Fruit fly (Drosophila melanogaster) whole organism, pupa: ENCODE data around the gene CG2889.

Source experiments
- CG12605 ChIP-seq: fragments of 200-800 bp; sonication (Bioruptor generic); IDR thresholded peaks from 2 replicates; pipeline ENCODE4 v1.3.6; 2022; ENCODE audit warnings: missing biosample characterization, missing genetic modification characterization
- CG4496 ChIP-seq: fragments of 200-800 bp; sonication (Bioruptor generic); IDR thresholded peaks from 3 replicates; pipeline ENCODE4 v1.3.6; 2022; ENCODE audit warnings: missing biosample characterization, missing genetic modification characterization
- CG8159 ChIP-seq: fragments of 200-800 bp; sonication (Bioruptor generic); optimal IDR thresholded peaks from 3 replicates; lab custom pipeline; 2018; ENCODE audit warnings: missing biosample characterization, mild to moderate bottlenecking, missing genetic modification characterization, moderate library complexity
- CG8301 ChIP-seq: fragments of 200-800 bp; sonication (Bioruptor generic); optimal IDR thresholded peaks from 2 replicates; lab custom pipeline; 2018; ENCODE audit warnings: missing biosample characterization, mild to moderate bottlenecking, missing genetic modification characterization
- EcR ChIP-seq: fragments of 200-800 bp; sonication (Bioruptor generic); optimal IDR thresholded peaks from 3 replicates; lab custom pipeline; 2019; ENCODE audit warnings: missing biosample characterization, missing genetic modification characterization, mild to moderate bottlenecking, moderate library complexity, missing genetic modification reagents
- Pif1A ChIP-seq: fragments of 200-800 bp; sonication (Bioruptor generic); optimal IDR thresholded peaks from 3 replicates; lab custom pipeline; 2016; ENCODE audit warnings: missing biosample characterization, missing genetic modification characterization
- rn ChIP-seq: fragments of 200-800 bp; sonication (Bioruptor generic); IDR thresholded peaks from 2 replicates; pipeline ENCODE4 v1.3.6; 2022; ENCODE audit warnings: missing biosample characterization, missing genetic modification characterization

dm6 chrX:10486144-10487030 lies 12.6 kb downstream of the CG2889 start:
- TF ChIP-seq Pif1A (GFP tag; lab: Kevin White, UChicago) (peak; percentile 76), CG12605 (GFP tag; lab: Robert Waterston, UW) (peak; percentile 51; the same call in 1 of the 2 replicates), EcR (GFP tag; lab: Kevin White, UChicago) (peak; percentile 25), rn (GFP tag; lab: Robert Waterston, UW) (no peak), CG4496 (peak; percentile 70), CG8159 (tag; lab: Kevin White, UChicago) (peak; percentile 77), CG8301 (peak; percentile 66)
